Fruit fly (Drosophila melanogaster) whole organism: ENCODE measurements around the gene Rcd4.

Experiments
- CG8478 ChIP-seq: fragments of >200 bp; optimal IDR thresholded peaks from 2 replicates; lab custom pipeline; 2018; ENCODE audit warnings: inconsistent platforms
- Dll ChIP-seq: fragments of >200 bp; optimal IDR thresholded peaks from 2 replicates; lab custom pipeline; 2017
- EcR ChIP-seq, 2 experiments: fragments of >200 bp; optimal IDR thresholded peaks; 2 replicates each; lab custom pipeline; 2017; ENCODE audit warnings: missing biosample characterization in 2 of 2, missing genetic modification characterization in 2 of 2, missing genetic modification reagents in 2 of 2
- pan ChIP-seq: fragments of >200 bp; optimal IDR thresholded peaks from 2 replicates; lab custom pipeline; 2017
- psq ChIP-seq: fragments of >200 bp; optimal IDR thresholded peaks from 2 replicates; lab custom pipeline; 2017
- usp ChIP-seq: fragments of >200 bp; optimal IDR thresholded peaks from 2 replicates; lab custom pipeline; 2017; ENCODE audit warnings: missing biosample characterization, missing genetic modification characterization, mixed read lengths

dm6 chr2L:8420259-8420930, 37.7 kb downstream of the Rcd4 start:
- peak; percentile 58 for TF ChIP-seq pan (lab: Kevin White, UChicago)
- TF ChIP-seq usp (GFP tag; lab: Kevin White, UChicago) = no peak
- no peak for TF ChIP-seq psq
- TF ChIP-seq CG8478 = no peak
- no peak for TF ChIP-seq EcR (GFP tag; optimal IDR thresholded peaks at IDR 0.05; lab: Kevin White, UChicago)
- TF ChIP-seq Dll = no peak
